Worm (Caenorhabditis elegans) whole organism, young adult: ENCODE measurements around the gene clec-193.
A peak's percentile ranks its signal among the peaks of the same experiment; 100 is the strongest.

Experiments
- F10E7.11 ChIP-seq: sonication (generic microtip); optimal IDR thresholded peaks from 2 replicates; lab custom pipeline; 2017; ENCODE audit warnings: mild to moderate bottlenecking, missing genetic modification characterization, moderate library complexity, missing compliant biosample characterization
- F23B12.7 ChIP-seq: sonication (generic microtip); optimal IDR thresholded peaks from 2 replicates; lab custom pipeline; 2017; ENCODE audit warnings: missing genetic modification characterization, mild to moderate bottlenecking, missing compliant biosample characterization, antibody characterized with exemption, moderate library complexity; ENCODE audit not compliant: insufficient read depth
- K12H6.12 ChIP-seq: fragments of 200-800 bp; sonication (Bioruptor generic); optimal IDR thresholded peaks from 2 replicates; lab custom pipeline; 2018; ENCODE audit warnings: mild to moderate bottlenecking, missing genetic modification characterization, missing compliant biosample characterization
- T07F8.4 ChIP-seq: sonication (generic microtip); optimal IDR thresholded peaks from 2 replicates; lab custom pipeline; 2016; ENCODE audit warnings: mild to moderate bottlenecking, missing genetic modification characterization, moderate library complexity, missing compliant biosample characterization
- Y53F4B.3 ChIP-seq: fragments of 200-800 bp; sonication (Bioruptor generic); IDR thresholded peaks from 2 replicates; pipeline ENCODE4 v1.3.6; 2022; ENCODE audit warnings: missing genetic modification reagents, missing genetic modification characterization, missing compliant biosample characterization
- Y56A3A.18 ChIP-seq: fragments of 200-800 bp; sonication (Bioruptor generic); IDR thresholded peaks from 2 replicates; pipeline ENCODE4 v1.3.6; 2022; ENCODE audit warnings: missing genetic modification reagents, missing genetic modification characterization, missing compliant biosample characterization
- Y67H2A.10 ChIP-seq: fragments of 200-800 bp; sonication (Bioruptor generic); conservative IDR thresholded peaks from 2 replicates; pipeline ENCODE4 v1.3.6; 2022; ENCODE audit warnings: missing genetic modification reagents, missing genetic modification characterization, missing compliant biosample characterization
- Y95B8A.8 ChIP-seq: fragments of 200-800 bp; sonication (Bioruptor generic); IDR thresholded peaks from 2 replicates; pipeline ENCODE4 v1.3.6; 2022; ENCODE audit warnings: missing genetic modification reagents, missing genetic modification characterization, missing compliant biosample characterization
- ZK185.1 ChIP-seq: sonication (generic microtip); optimal IDR thresholded peaks from 2 replicates; lab custom pipeline; 2016; ENCODE audit warnings: mild to moderate bottlenecking, missing genetic modification characterization, missing compliant biosample characterization; ENCODE audit not compliant: poor library complexity, severe bottlenecking
- akir-1 ChIP-seq: fragments of 200-800 bp; sonication (Bioruptor generic); optimal IDR thresholded peaks from 2 replicates; lab custom pipeline; 2018; ENCODE audit warnings: mild to moderate bottlenecking, missing genetic modification characterization, moderate library complexity, missing compliant biosample characterization
- ama-1 ChIP-seq, 3 experiments: fragments of 150-350 bp in 1 of 3; sonication (generic microtip) in 2 of 3; optimal IDR thresholded peaks; 2 replicates each; lab custom pipeline; 2014 to 2018; ENCODE audit warnings: missing biosample characterization in 2 of 3, missing genetic modification characterization in 2 of 3, missing genetic modification reagents in 2 of 3
- aptf-2 ChIP-seq: fragments of 200-800 bp; sonication (Bioruptor generic); conservative IDR thresholded peaks from 2 replicates; pipeline ENCODE4 v1.3.6; 2022; ENCODE audit warnings: missing genetic modification reagents, missing genetic modification characterization, missing compliant biosample characterization
- athp-1 ChIP-seq: sonication (generic microtip); optimal IDR thresholded peaks from 2 replicates; lab custom pipeline; 2017; ENCODE audit warnings: mild to moderate bottlenecking, missing genetic modification characterization, missing compliant biosample characterization
- attf-5 ChIP-seq: fragments of 200-800 bp; sonication (Bioruptor generic); optimal IDR thresholded peaks from 2 replicates; lab custom pipeline; 2018; ENCODE audit warnings: mild to moderate bottlenecking, missing genetic modification characterization, missing compliant biosample characterization
- bed-1 ChIP-seq: fragments of 200-800 bp; sonication (Bioruptor generic); IDR thresholded peaks from 2 replicates; pipeline ENCODE4 v1.3.6; 2022; ENCODE audit warnings: missing genetic modification reagents, missing genetic modification characterization, missing compliant biosample characterization
- cebp-1 ChIP-seq, 2 experiments: fragments of 200-800 bp in 1 of 2; sonication (Bioruptor generic) in 1 of 2; sonication (generic microtip) in 1 of 2; IDR thresholded peaks in 1 of 2; optimal IDR thresholded peaks in 1 of 2; 2 replicates each; pipeline versions ENCODE4 v1.3.6 to Lab custom; 2017 to 2022; ENCODE audit warnings: missing compliant biosample characterization in 2 of 2, missing genetic modification characterization in 2 of 2, mild to moderate bottlenecking in 1 of 2, missing genetic modification reagents in 1 of 2, moderate library complexity in 1 of 2
- cebp-2 ChIP-seq: fragments of 200-800 bp; sonication (Bioruptor generic); IDR thresholded peaks from 2 replicates; pipeline ENCODE4 v1.3.6; 2022; ENCODE audit warnings: missing genetic modification characterization, missing compliant biosample characterization
- ceh-27 ChIP-seq: fragments of 200-800 bp; sonication (Bioruptor generic); optimal IDR thresholded peaks from 2 replicates; lab custom pipeline; 2018; ENCODE audit warnings: mild to moderate bottlenecking, missing genetic modification characterization, moderate library complexity, missing compliant biosample characterization
- ceh-79 ChIP-seq: sonication (generic microtip); optimal IDR thresholded peaks from 2 replicates; lab custom pipeline; 2017; ENCODE audit warnings: mild to moderate bottlenecking, missing genetic modification characterization, missing compliant biosample characterization
- ceh-91 ChIP-seq: fragments of 200-800 bp; sonication (Bioruptor generic); IDR thresholded peaks from 2 replicates; pipeline ENCODE4 v1.3.6; 2022; ENCODE audit warnings: missing genetic modification reagents, missing genetic modification characterization, missing compliant biosample characterization
- chd-7 ChIP-seq: sonication (generic microtip); optimal IDR thresholded peaks from 2 replicates; lab custom pipeline; 2016; ENCODE audit warnings: mild to moderate bottlenecking, missing genetic modification characterization, moderate library complexity, missing compliant biosample characterization
- die-1 ChIP-seq: sonication (generic microtip); optimal IDR thresholded peaks from 2 replicates; lab custom pipeline; 2016; ENCODE audit warnings: missing genotype, mild to moderate bottlenecking, missing genetic modification characterization, missing compliant biosample characterization
- efl-1 ChIP-seq: fragments of 150-350 bp; optimal IDR thresholded peaks from 2 replicates; lab custom pipeline; 2014; ENCODE audit warnings: missing biosample characterization, missing genetic modification reagents, missing genetic modification characterization
- egrh-3 ChIP-seq: fragments of 200-800 bp; sonication (Bioruptor generic); IDR thresholded peaks from 2 replicates; pipeline ENCODE4 v1.3.6; 2022; ENCODE audit warnings: missing genetic modification reagents, missing genetic modification characterization, missing compliant biosample characterization
- ets-4 ChIP-seq: fragments of 200-800 bp; sonication (Bioruptor generic); optimal IDR thresholded peaks from 2 replicates; lab custom pipeline; 2018; ENCODE audit warnings: mild to moderate bottlenecking, missing genetic modification characterization, missing compliant biosample characterization
- hlh-26 ChIP-seq: fragments of 200-800 bp; sonication (Bioruptor generic); conservative IDR thresholded peaks from 2 replicates; pipeline ENCODE4 v1.3.6; 2022; ENCODE audit warnings: missing genetic modification reagents, missing genetic modification characterization, missing compliant biosample characterization
- hmg-20 ChIP-seq: fragments of 200-800 bp; sonication (Bioruptor generic); IDR thresholded peaks from 2 replicates; pipeline ENCODE4 v1.3.6; 2022; ENCODE audit warnings: missing genetic modification reagents, missing genetic modification characterization, missing compliant biosample characterization
- hrde-1 ChIP-seq: sonication (generic microtip); optimal IDR thresholded peaks from 2 replicates; lab custom pipeline; 2016; ENCODE audit warnings: missing genetic modification characterization, mild to moderate bottlenecking, missing compliant biosample characterization, moderate library complexity, missing genotype, missing genetic modification reagents, borderline replicate concordance
- lag-1 ChIP-seq: fragments of 200-800 bp; sonication (Bioruptor generic); IDR thresholded peaks from 2 replicates; pipeline ENCODE4 v1.3.6; 2022; ENCODE audit warnings: missing genetic modification reagents, missing genetic modification characterization, missing compliant biosample characterization
- let-526 ChIP-seq: fragments of 200-800 bp; sonication (Bioruptor generic); IDR thresholded peaks from 2 replicates; pipeline ENCODE4 v1.3.6; 2022; ENCODE audit warnings: missing genetic modification reagents, missing genetic modification characterization, missing compliant biosample characterization
- lin-26 ChIP-seq: fragments of 200-800 bp; sonication (Bioruptor generic); IDR thresholded peaks from 2 replicates; pipeline ENCODE4 v1.3.6; 2022; ENCODE audit warnings: missing genetic modification reagents, missing genetic modification characterization, missing compliant biosample characterization
- lin-40 ChIP-seq: sonication (generic microtip); optimal IDR thresholded peaks from 2 replicates; lab custom pipeline; 2016; ENCODE audit warnings: missing genetic modification characterization, mild to moderate bottlenecking, missing compliant biosample characterization, missing genotype, missing genetic modification reagents
- lsl-1 ChIP-seq: fragments of 200-800 bp; sonication (Bioruptor generic); optimal IDR thresholded peaks from 2 replicates; lab custom pipeline; 2018; ENCODE audit warnings: mild to moderate bottlenecking, missing genetic modification characterization, moderate library complexity, missing compliant biosample characterization
- mes-4 ChIP-seq: sonication (generic microtip); optimal IDR thresholded peaks from 2 replicates; lab custom pipeline; 2016; ENCODE audit warnings: missing genotype, missing genetic modification characterization, missing compliant biosample characterization
- nfya-1 ChIP-seq: sonication (generic microtip); optimal IDR thresholded peaks from 2 replicates; lab custom pipeline; 2017; ENCODE audit warnings: antibody characterized with exemption, missing compliant biosample characterization, missing genetic modification characterization, borderline replicate concordance; ENCODE audit not compliant: insufficient read depth
- nhr-27 ChIP-seq: fragments of 200-800 bp; sonication (Bioruptor generic); optimal IDR thresholded peaks from 2 replicates; lab custom pipeline; 2018; ENCODE audit warnings: mild to moderate bottlenecking, missing genetic modification characterization, moderate library complexity, missing compliant biosample characterization
- pbrm-1 ChIP-seq: fragments of 200-800 bp; sonication (Bioruptor generic); IDR thresholded peaks from 2 replicates; pipeline ENCODE4 v1.3.6; 2022; ENCODE audit warnings: missing genetic modification reagents, missing genetic modification characterization, missing compliant biosample characterization
- rec-8 ChIP-seq, 2 experiments: sonication (generic microtip); optimal IDR thresholded peaks; 2 replicates each; lab custom pipeline; 2016; ENCODE audit warnings: mild to moderate bottlenecking in 2 of 2, missing genetic modification characterization in 2 of 2, missing genetic modification reagents in 2 of 2, missing genotype in 2 of 2, missing biosample characterization in 1 of 2, missing compliant biosample characterization in 1 of 2, moderate library complexity in 1 of 2
- snpc-1.3 ChIP-seq: sonication (generic microtip); optimal IDR thresholded peaks from 2 replicates; lab custom pipeline; 2017; ENCODE audit warnings: missing genetic modification characterization, mild to moderate bottlenecking, missing compliant biosample characterization, antibody characterized with exemption, moderate library complexity, missing genotype, missing genetic modification reagents; ENCODE audit not compliant: insufficient read depth
- snpc-3.4 ChIP-seq: sonication (generic microtip); optimal IDR thresholded peaks from 2 replicates; lab custom pipeline; 2017; ENCODE audit warnings: missing genetic modification characterization, mild to moderate bottlenecking, missing compliant biosample characterization, antibody characterized with exemption, moderate library complexity, missing genotype, missing genetic modification reagents
- sptf-2 ChIP-seq: fragments of 200-800 bp; sonication (Bioruptor generic); optimal IDR thresholded peaks from 2 replicates; lab custom pipeline; 2018; ENCODE audit warnings: mild to moderate bottlenecking, missing genetic modification characterization, missing compliant biosample characterization
- unc-62 ChIP-seq: fragments of 150-350 bp; optimal IDR thresholded peaks from 2 replicates; lab custom pipeline; 2014; ENCODE audit warnings: missing biosample characterization, missing genetic modification reagents, missing genetic modification characterization
- xnd-1 ChIP-seq: sonication (generic microtip); optimal IDR thresholded peaks from 2 replicates; lab custom pipeline; 2016; ENCODE audit warnings: missing genotype, missing genetic modification reagents, missing genetic modification characterization, missing compliant biosample characterization
- zfh-2 ChIP-seq: fragments of 200-800 bp; sonication (Bioruptor generic); conservative IDR thresholded peaks from 2 replicates; pipeline ENCODE4 v1.3.6; 2022; ENCODE audit warnings: missing genetic modification reagents, missing genetic modification characterization, missing compliant biosample characterization
- zim-3 ChIP-seq: sonication (generic microtip); optimal IDR thresholded peaks from 2 replicates; lab custom pipeline; 2017; ENCODE audit warnings: mild to moderate bottlenecking, missing genetic modification characterization, moderate library complexity, missing compliant biosample characterization
- ztf-6 ChIP-seq: fragments of 200-800 bp; sonication (Bioruptor generic); IDR thresholded peaks from 2 replicates; pipeline ENCODE4 v1.3.6; 2022; ENCODE audit warnings: missing genetic modification reagents, missing genetic modification characterization, missing compliant biosample characterization

clec-193 gene

DNA sequence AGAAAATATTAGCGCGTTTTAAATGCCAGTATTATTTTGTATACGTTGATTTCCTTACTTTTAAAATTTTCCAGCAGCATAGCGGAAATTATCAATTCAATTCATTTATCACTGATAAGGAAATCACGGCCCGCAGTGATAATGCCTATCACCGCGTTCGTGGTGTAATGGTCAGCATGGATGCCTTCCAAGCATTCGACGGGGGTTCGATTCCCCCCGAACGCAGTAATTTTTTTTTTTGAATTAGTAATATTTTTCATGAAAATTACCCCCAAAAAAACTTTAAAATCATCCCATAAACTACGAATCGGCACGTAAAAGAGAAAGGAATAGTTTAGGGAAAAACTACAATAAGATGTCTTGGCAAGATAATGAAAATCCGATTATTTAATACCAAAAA lies 31.2 kb downstream of the clec-193 start (continued):
- TF ChIP-seq attf-5 (GFP tag; lab: Kevin White, UChicago) (peak; percentile 56), ceh-27 (no peak), egrh-3 (GFP tag; lab: Robert Waterston, UW) (no peak), ZK185.1 (tag; lab: Kevin White, UChicago) (peak; percentile 80), Y95B8A.8 (GFP tag; lab: Robert Waterston, UW) (no peak), aptf-2 (GFP tag; lab: Robert Waterston, UW) (no peak; the same call in 1 of the 2 replicates), nhr-27 (tag; lab: Kevin White, UChicago) (no peak), lag-1 (GFP tag; lab: Robert Waterston, UW) (no peak), T07F8.4 (tag; lab: Kevin White, UChicago) (peak; percentile 65), hrde-1 (peak; percentile 57), ceh-91 (GFP tag; lab: Robert Waterston, UW) (no peak), ets-4 (no peak), sptf-2 (GFP tag; lab: Kevin White, UChicago) (no peak), akir-1 (GFP tag; lab: Kevin White, UChicago) (no peak), Y67H2A.10 (no peak), nfya-1 (tag; lab: Kevin White, UChicago) (no peak), bed-1 (GFP tag; lab: Robert Waterston, UW) (no peak), zim-3 (peak; percentile 47), let-526 (GFP tag; lab: Robert Waterston, UW) (0 out of 2 replicates have a peak, but pooled peaks have one; percentile 16), die-1 (tag; lab: Kevin White, UChicago) (peak; percentile 94), pbrm-1 (peak; percentile 69), Y56A3A.18 (no peak), cebp-2 (0 out of 2 replicates have a peak, but pooled peaks have one; percentile 43), ztf-6 (GFP tag; lab: Robert Waterston, UW) (peak; percentile 14; the same call in 1 of the 2 replicates), F10E7.11 (tag; lab: Kevin White, UChicago) (no peak), xnd-1 (tag; lab: Kevin White, UChicago) (no peak), lin-26 (no peak; the same call in none of the 2 replicates), hmg-20 (GFP tag; lab: Robert Waterston, UW) (no peak), hlh-26 (no peak), rec-8 (tag; optimal IDR thresholded peaks at IDR 0.05; lab: Kevin White, UChicago) (peak; percentile 71 to 79), unc-62 (no peak), lsl-1 (GFP tag; lab: Kevin White, UChicago) (peak; percentile 25), ama-1 (optimal IDR thresholded peaks at IDR 0.05; lab: Kevin White, UChicago) (no peak), ama-1 (GFP tag; optimal IDR thresholded peaks at IDR 0.05; lab: Kevin White, UChicago) (peak; percentile 74 to 77), Y53F4B.3 (GFP tag; lab: Robert Waterston, UW) (no peak; the same call in 1 of the 2 replicates), zfh-2 (no peak), F23B12.7 (tag; lab: Kevin White, UChicago) (peak; percentile 66), cebp-1 (GFP tag; IDR thresholded peaks at IDR 0.05; lab: Robert Waterston, UW) (no peak), cebp-1 (tag; optimal IDR thresholded peaks at IDR 0.05; lab: Kevin White, UChicago) (no peak), mes-4 (peak; percentile 67), lin-40 (tag; lab: Kevin White, UChicago) (peak; percentile 20), ceh-79 (no peak), efl-1 (GFP tag; lab: Kevin White, UChicago) (no peak), chd-7 (tag; lab: Kevin White, UChicago) (no peak), snpc-3.4 (peak; percentile 29), snpc-1.3 (tag; lab: Kevin White, UChicago) (peak; percentile 91), K12H6.12 (tag; lab: Kevin White, UChicago) (no peak), athp-1 (peak; percentile 46)
